Fruit fly (Drosophila melanogaster) whole organism, adult: ENCODE data around the gene CG17751.

Experiments used
- CG11617 ChIP-seq: fragments of 200-800 bp; sonication (Bioruptor generic); optimal IDR thresholded peaks from 2 replicates; lab custom pipeline; 2017; ENCODE audit warnings: mild to moderate bottlenecking, missing biosample characterization, missing genetic modification reagents, missing genetic modification characterization
- CG12768 ChIP-seq: fragments of 200-800 bp; sonication (Bioruptor generic); optimal IDR thresholded peaks from 2 replicates; lab custom pipeline; 2017; ENCODE audit warnings: missing biosample characterization, missing genetic modification characterization, mild to moderate bottlenecking, moderate library complexity, missing genetic modification reagents
- CG14711 ChIP-seq: fragments of 200-800 bp; sonication (Bioruptor generic); optimal IDR thresholded peaks from 2 replicates; lab custom pipeline; 2018; ENCODE audit warnings: missing biosample characterization, mild to moderate bottlenecking, missing genetic modification characterization, moderate library complexity
- CG1620 ChIP-seq: fragments of 200-800 bp; sonication (Bioruptor generic); optimal IDR thresholded peaks from 2 replicates; lab custom pipeline; 2016; ENCODE audit warnings: missing biosample characterization, missing genetic modification characterization
- CG33017 ChIP-seq: fragments of 200-800 bp; sonication (Bioruptor generic); optimal IDR thresholded peaks from 2 replicates; lab custom pipeline; 2018; ENCODE audit warnings: missing biosample characterization, mild to moderate bottlenecking, missing genetic modification characterization, moderate library complexity
- CG5204 ChIP-seq: fragments of 200-800 bp; sonication (Bioruptor generic); optimal IDR thresholded peaks from 2 replicates; lab custom pipeline; 2016; ENCODE audit warnings: missing biosample characterization, missing genetic modification characterization
- CG7045 ChIP-seq: fragments of 200-800 bp; sonication (Bioruptor generic); optimal IDR thresholded peaks from 2 replicates; lab custom pipeline; 2017; ENCODE audit warnings: missing biosample characterization, mild to moderate bottlenecking, missing genetic modification characterization
- CG7101 ChIP-seq: fragments of 200-800 bp; sonication (Bioruptor generic); optimal IDR thresholded peaks from 2 replicates; lab custom pipeline; 2018; ENCODE audit warnings: missing biosample characterization, mild to moderate bottlenecking, missing genetic modification characterization, moderate library complexity
- Clk ChIP-seq: fragments of 200-800 bp; sonication (Bioruptor generic); optimal IDR thresholded peaks from 2 replicates; lab custom pipeline; 2017; ENCODE audit warnings: missing biosample characterization, missing genetic modification characterization
- Crg-1 ChIP-seq: fragments of 200-800 bp; sonication (Bioruptor generic); optimal IDR thresholded peaks from 2 replicates; lab custom pipeline; 2016; ENCODE audit warnings: missing biosample characterization, missing genetic modification characterization
- Hr96 ChIP-seq: fragments of 200-800 bp; sonication (Bioruptor generic); optimal IDR thresholded peaks from 2 replicates; lab custom pipeline; 2016; ENCODE audit warnings: missing biosample characterization, missing genetic modification characterization
- Mnt ChIP-seq: fragments of 200-800 bp; sonication (Bioruptor generic); optimal IDR thresholded peaks from 2 replicates; lab custom pipeline; 2016; ENCODE audit warnings: missing biosample characterization, mild to moderate bottlenecking, missing genetic modification characterization
- bab1 ChIP-seq: fragments of 200-800 bp; sonication (Bioruptor generic); optimal IDR thresholded peaks from 3 replicates; lab custom pipeline; 2019; ENCODE audit warnings: missing biosample characterization, mild to moderate bottlenecking, missing genetic modification characterization, moderate library complexity
- cic ChIP-seq: fragments of 200-800 bp; sonication (Bioruptor generic); optimal IDR thresholded peaks from 2 replicates; lab custom pipeline; 2017; ENCODE audit warnings: missing biosample characterization, mild to moderate bottlenecking, missing genetic modification characterization, moderate library complexity
- cnc ChIP-seq, 2 experiments: fragments of >200 bp; optimal IDR thresholded peaks; 2 replicates each; lab custom pipeline; 2017
- kay ChIP-seq: fragments of 200-800 bp; sonication (Bioruptor generic); peaks from one replicate; lab custom pipeline; 2016; ENCODE audit warnings: missing biosample characterization, missing genetic modification characterization, borderline replicate concordance
- ovo ChIP-seq: fragments of 200-800 bp; sonication (Bioruptor generic); optimal IDR thresholded peaks from 2 replicates; lab custom pipeline; 2016; ENCODE audit warnings: missing biosample characterization, missing genetic modification characterization
- pad ChIP-seq: fragments of 200-800 bp; sonication (Bioruptor generic); optimal IDR thresholded peaks from 3 replicates; lab custom pipeline; 2017; ENCODE audit warnings: missing biosample characterization, missing genetic modification characterization, mild to moderate bottlenecking, moderate library complexity, missing genetic modification reagents
- tj ChIP-seq: fragments of 200-800 bp; sonication (Bioruptor generic); optimal IDR thresholded peaks from 3 replicates; lab custom pipeline; 2017; ENCODE audit warnings: missing biosample characterization, mild to moderate bottlenecking, missing genetic modification characterization, moderate library complexity
- toe ChIP-seq: fragments of 200-800 bp; sonication (Bioruptor generic); optimal IDR thresholded peaks from 2 replicates; lab custom pipeline; 2016; ENCODE audit warnings: missing biosample characterization, missing genetic modification characterization

The CG17751 gene

dm6 chr3R:19625300-19626230 lies 18.5 kb downstream of the CG17751 start:
- TF ChIP-seq CG7045 (GFP tag; lab: Kevin White, UChicago) (no peak), toe (GFP tag; lab: Kevin White, UChicago) (no peak), Mnt (GFP tag; lab: Kevin White, UChicago) (no peak), ovo (GFP tag; lab: Kevin White, UChicago) (no peak), CG7101 (tag; lab: Kevin White, UChicago) (no peak), CG12768 (GFP tag; lab: Kevin White, UChicago) (no peak), CG11617 (GFP tag; lab: Kevin White, UChicago) (no peak), bab1 (no peak), CG14711 (no peak), CG1620 (no peak), cic (no peak), cnc (optimal IDR thresholded peaks at IDR 0.05; lab: Kevin White, UChicago) (no peak), pad (no peak), CG5204 (no peak), Hr96 (GFP tag; lab: Kevin White, UChicago) (no peak)

- no peak for TF ChIP-seq Hr96 (GFP tag; lab: Kevin White, UChicago)
- peak; percentile 37 for TF ChIP-seq CG7045 (GFP tag; lab: Kevin White, UChicago)
- no peak for TF ChIP-seq ovo (GFP tag; lab: Kevin White, UChicago)
- TF ChIP-seq bab1 = no peak
- no peak for TF ChIP-seq cic
- no peak for TF ChIP-seq Crg-1 (GFP tag; lab: Kevin White, UChicago)
- TF ChIP-seq kay (GFP tag; lab: Kevin White, UChicago) = peak; percentile 23
- no peak for TF ChIP-seq CG12768 (GFP tag; lab: Kevin White, UChicago)
- TF ChIP-seq cnc (optimal IDR thresholded peaks at IDR 0.05; lab: Kevin White, UChicago) = no peak
- TF ChIP-seq pad = peak; percentile 7
- no peak for TF ChIP-seq CG1620
- TF ChIP-seq Clk = no peak
Measured at dm6 chr3R:19627792-19628522, 20.9 kb downstream of the CG17751 start.

dm6 chr3R:19632685-19633116 lies 25.6 kb downstream of the CG17751 start, which contains the start of gene CG6231:
TSS of gene CG6231 (minus strand) at chr3R:19632718.
- TF ChIP-seq CG1620 (no peak), Mnt (GFP tag; lab: Kevin White, UChicago) (peak; percentile 76), toe (GFP tag; lab: Kevin White, UChicago) (no peak)

dm6 chr3R:19634649-19635048 lies 27.6 kb downstream of the CG17751 start, which contains the start of gene CG34138:
TSS of gene CG34138 (plus strand) at chr3R:19634949.
- TF ChIP-seq CG14711 (no peak), kay (GFP tag; lab: Kevin White, UChicago) (no peak), tj (GFP tag; lab: Kevin White, UChicago) (no peak), Mnt (GFP tag; lab: Kevin White, UChicago) (no peak), cic (no peak), CG5204 (no peak), CG33017 (no peak), Hr96 (GFP tag; lab: Kevin White, UChicago) (no peak), CG12768 (GFP tag; lab: Kevin White, UChicago) (no peak), CG7101 (tag; lab: Kevin White, UChicago) (no peak), CG1620 (no peak)

dm6 chr3R:19638004-19638403 lies 30.9 kb downstream of the CG17751 start:
- TF ChIP-seq tj (GFP tag; lab: Kevin White, UChicago) (no peak), CG1620 (no peak), CG12768 (GFP tag; lab: Kevin White, UChicago) (no peak), CG5204 (no peak), CG33017 (no peak), pad (no peak), Crg-1 (GFP tag; lab: Kevin White, UChicago) (no peak), CG7045 (GFP tag; lab: Kevin White, UChicago) (no peak), cic (no peak), CG11617 (GFP tag; lab: Kevin White, UChicago) (no peak), Clk (no peak), Hr96 (GFP tag; lab: Kevin White, UChicago) (no peak), ovo (GFP tag; lab: Kevin White, UChicago) (no peak), Mnt (GFP tag; lab: Kevin White, UChicago) (no peak), cnc (optimal IDR thresholded peaks at IDR 0.05; lab: Kevin White, UChicago) (no peak)

dm6 chr3R:19641058-19641457 lies 34.0 kb downstream of the CG17751 start:
- TF ChIP-seq CG14711 (no peak), CG12768 (GFP tag; lab: Kevin White, UChicago) (peak; percentile 9), Mnt (GFP tag; lab: Kevin White, UChicago) (peak; percentile 98), cic (peak; percentile 91), pad (peak; percentile 85), toe (GFP tag; lab: Kevin White, UChicago) (peak; percentile 9), ovo (GFP tag; lab: Kevin White, UChicago) (peak; percentile 100), CG5204 (no peak), bab1 (peak; percentile 32)
